Worm (Caenorhabditis elegans) whole organism, midembryonic: ENCODE results near the gene R11D1.2.

Experiments used
- T22C8.4 ChIP-seq: fragments of 200-800 bp; sonication (Bioruptor generic); IDR thresholded peaks from 2 replicates; pipeline ENCODE4 v1.3.6; 2022; ENCODE audit warnings: missing genetic modification characterization, missing compliant biosample characterization
- cog-1 ChIP-seq: sonication (generic microtip); optimal IDR thresholded peaks from 2 replicates; lab custom pipeline; 2016; ENCODE audit warnings: missing genetic modification characterization, missing compliant biosample characterization
- flt-1 ChIP-seq: fragments of 200-800 bp; sonication (Bioruptor generic); IDR thresholded peaks from 2 replicates; pipeline ENCODE4 v1.3.6; 2022; ENCODE audit warnings: missing genetic modification characterization, missing compliant biosample characterization
- klf-2 ChIP-seq: fragments of 200-800 bp; sonication (Bioruptor generic); conservative IDR thresholded peaks from 2 replicates; pipeline ENCODE4 v1.3.6; 2022; ENCODE audit warnings: missing genetic modification reagents, missing genetic modification characterization, missing compliant biosample characterization
- med-1 ChIP-seq: sonication (generic microtip); optimal IDR thresholded peaks from 2 replicates; lab custom pipeline; 2017; ENCODE audit warnings: missing genetic modification characterization, mild to moderate bottlenecking, missing compliant biosample characterization, antibody characterized with exemption, missing genetic modification reagents; ENCODE audit not compliant: insufficient read depth
- ref-1 ChIP-seq: fragments of 200-800 bp; sonication (Bioruptor generic); conservative IDR thresholded peaks from 2 replicates; pipeline ENCODE4 v1.3.6; 2022; ENCODE audit warnings: missing genetic modification reagents, missing genetic modification characterization, missing compliant biosample characterization
- tab-1 ChIP-seq: fragments of 200-800 bp; sonication (Bioruptor generic); IDR thresholded peaks from 2 replicates; pipeline ENCODE4 v1.3.6; 2022; ENCODE audit warnings: missing genetic modification characterization, missing compliant biosample characterization
- ztf-23 ChIP-seq: fragments of 200-800 bp; sonication (Bioruptor generic); IDR thresholded peaks from 2 replicates; pipeline ENCODE4 v1.3.6; 2022; ENCODE audit warnings: missing genetic modification reagents, missing genetic modification characterization, missing compliant biosample characterization
- ztf-29 ChIP-seq: fragments of 200-800 bp; sonication (Bioruptor generic); IDR thresholded peaks from 2 replicates; pipeline ENCODE4 v1.3.6; 2022; ENCODE audit warnings: missing genetic modification reagents, missing genetic modification characterization, missing compliant biosample characterization

Gene R11D1.2

ce11 chrV:12708305-12708704 is at the start of gene R11D1.2:
Gene R11D1.2 (plus strand): TSS chrV:12708605.
- no peak for TF ChIP-seq ztf-29 (GFP tag; lab: Robert Waterston, UW)
- no peak for TF ChIP-seq ref-1 (GFP tag; lab: Robert Waterston, UW)
- TF ChIP-seq T22C8.4 (GFP tag; lab: Robert Waterston, UW), result no peak
- no peak for TF ChIP-seq flt-1 (GFP tag; lab: Robert Waterston, UW)

- TF ChIP-seq flt-1 (GFP tag; lab: Robert Waterston, UW), result no peak
- TF ChIP-seq cog-1 (tag; lab: Kevin White, UChicago), result no peak
- TF ChIP-seq klf-2 (GFP tag; lab: Robert Waterston, UW), result no peak
- no peak for TF ChIP-seq ztf-23 (GFP tag; lab: Robert Waterston, UW)
- TF ChIP-seq T22C8.4 (GFP tag; lab: Robert Waterston, UW), result no peak
- no peak for TF ChIP-seq tab-1 (GFP tag; lab: Robert Waterston, UW)
- no peak for TF ChIP-seq ztf-29 (GFP tag; lab: Robert Waterston, UW)
- TF ChIP-seq ref-1 (GFP tag; lab: Robert Waterston, UW), result no peak
- no peak for TF ChIP-seq med-1 (GFP tag; lab: Kevin White, UChicago)
Observed at ce11 chrV:12659426-12659825, 49.0 kb upstream of the R11D1.2 start, which contains the start of gene ccch-3. Gene ccch-3 (minus strand): TSS chrV:12659687.

- TF ChIP-seq med-1 (GFP tag; lab: Kevin White, UChicago) (no peak), klf-2 (GFP tag; lab: Robert Waterston, UW) (no peak)
Observed at ce11 chrV:12660280-12660818, 48.1 kb upstream of the R11D1.2 start, which contains the start of gene his-74. Gene his-74 (minus strand): TSS chrV:12660330.

- no peak for TF ChIP-seq med-1 (GFP tag; lab: Kevin White, UChicago)
Observed at ce11 chrV:12661619-12662018, 46.8 kb upstream of the R11D1.2 start, which contains the start of gene W05B10.3. Gene W05B10.3 (minus strand): TSS chrV:12661719.

- TF ChIP-seq tab-1 (GFP tag; lab: Robert Waterston, UW), result no peak
Observed at ce11 chrV:12663386-12663785, 45.0 kb upstream of the R11D1.2 start.

- TF ChIP-seq med-1 (GFP tag; lab: Kevin White, UChicago), result no peak
- TF ChIP-seq ztf-23 (GFP tag; lab: Robert Waterston, UW), result no peak
- TF ChIP-seq ztf-29 (GFP tag; lab: Robert Waterston, UW), result no peak
- TF ChIP-seq ref-1 (GFP tag; lab: Robert Waterston, UW), result no peak
- TF ChIP-seq flt-1 (GFP tag; lab: Robert Waterston, UW), result no peak
- no peak for TF ChIP-seq tab-1 (GFP tag; lab: Robert Waterston, UW)
- TF ChIP-seq T22C8.4 (GFP tag; lab: Robert Waterston, UW), result no peak
- TF ChIP-seq klf-2 (GFP tag; lab: Robert Waterston, UW), result no peak
- no peak for TF ChIP-seq cog-1 (tag; lab: Kevin White, UChicago)
Observed at ce11 chrV:12667397-12667796, 41.0 kb upstream of the R11D1.2 start.

- TF ChIP-seq cog-1 (tag; lab: Kevin White, UChicago) (no peak), med-1 (GFP tag; lab: Kevin White, UChicago) (no peak), ref-1 (GFP tag; lab: Robert Waterston, UW) (no peak), flt-1 (GFP tag; lab: Robert Waterston, UW) (no peak), T22C8.4 (GFP tag; lab: Robert Waterston, UW) (no peak), klf-2 (GFP tag; lab: Robert Waterston, UW) (no peak), ztf-23 (GFP tag; lab: Robert Waterston, UW) (no peak)
Observed at ce11 chrV:12667926-12668325, 40.5 kb upstream of the R11D1.2 start, which contains the start of gene W05B10.4. Gene W05B10.4 (plus strand): TSS chrV:12668226.

ce11 chrV:12670607-12671006 is 37.8 kb upstream of the R11D1.2 start, which contains the start of gene srx-116:
Gene srx-116 (plus strand): TSS chrV:12670907.
- TF ChIP-seq flt-1 (GFP tag; lab: Robert Waterston, UW) (no peak), klf-2 (GFP tag; lab: Robert Waterston, UW) (no peak), T22C8.4 (GFP tag; lab: Robert Waterston, UW) (no peak), ztf-23 (GFP tag; lab: Robert Waterston, UW) (no peak), ztf-29 (GFP tag; lab: Robert Waterston, UW) (no peak), ref-1 (GFP tag; lab: Robert Waterston, UW) (no peak), med-1 (GFP tag; lab: Kevin White, UChicago) (no peak), cog-1 (tag; lab: Kevin White, UChicago) (no peak), tab-1 (GFP tag; lab: Robert Waterston, UW) (no peak)

ce11 chrV:12673745-12674144 is 34.7 kb upstream of the R11D1.2 start:
- TF ChIP-seq ztf-23 (GFP tag; lab: Robert Waterston, UW), result no peak
- TF ChIP-seq ref-1 (GFP tag; lab: Robert Waterston, UW), result no peak
- no peak for TF ChIP-seq tab-1 (GFP tag; lab: Robert Waterston, UW)
- no peak for TF ChIP-seq flt-1 (GFP tag; lab: Robert Waterston, UW)
- TF ChIP-seq cog-1 (tag; lab: Kevin White, UChicago), result no peak

ce11 chrV:12676299-12676698 is 32.1 kb upstream of the R11D1.2 start:
- TF ChIP-seq ztf-29 (GFP tag; lab: Robert Waterston, UW), result no peak
- no peak for TF ChIP-seq med-1 (GFP tag; lab: Kevin White, UChicago)
- TF ChIP-seq ref-1 (GFP tag; lab: Robert Waterston, UW), result no peak
